Fruit fly (Drosophila melanogaster) whole organism, prepupa: Measurements from ENCODE around the gene CG13384.

Source experiments
- Blimp-1 ChIP-seq: fragments of 200-800 bp; sonication (Bioruptor generic); optimal IDR thresholded peaks from 3 replicates; lab custom pipeline; 2017; ENCODE audit warnings: missing biosample characterization, missing genetic modification characterization, mild to moderate bottlenecking, moderate library complexity, missing genetic modification reagents
- CG15336 ChIP-seq: fragments of 200-800 bp; sonication (Bioruptor generic); IDR thresholded peaks from 2 replicates; pipeline ENCODE4 v1.3.6; 2022; ENCODE audit warnings: missing biosample characterization, missing genetic modification characterization
- CG16779 ChIP-seq: fragments of 200-800 bp; sonication (Bioruptor generic); optimal IDR thresholded peaks from 3 replicates; lab custom pipeline; 2017; ENCODE audit warnings: missing biosample characterization, mild to moderate bottlenecking, missing genetic modification characterization
- CG31627 ChIP-seq: fragments of 200-800 bp; sonication (Bioruptor generic); optimal IDR thresholded peaks from 3 replicates; lab custom pipeline; 2016; ENCODE audit warnings: missing biosample characterization, missing genetic modification characterization
- CG6163 ChIP-seq: fragments of 200-800 bp; sonication (Bioruptor generic); IDR thresholded peaks from 3 replicates; pipeline ENCODE4 v1.3.6; 2022; ENCODE audit warnings: missing biosample characterization, missing genetic modification characterization
- CG8632 ChIP-seq: fragments of 200-800 bp; sonication (Bioruptor generic); optimal IDR thresholded peaks from 3 replicates; lab custom pipeline; 2016; ENCODE audit warnings: missing biosample characterization, missing genetic modification characterization
- Ets21C ChIP-seq: fragments of 200-800 bp; sonication (Bioruptor generic); optimal IDR thresholded peaks from 3 replicates; lab custom pipeline; 2016; ENCODE audit warnings: missing biosample characterization, missing genetic modification characterization
- Gug ChIP-seq: fragments of 200-800 bp; sonication (Bioruptor generic); IDR thresholded peaks from 2 replicates; pipeline ENCODE4 v1.3.6; 2022; ENCODE audit warnings: missing biosample characterization, missing genetic modification characterization
- fd59A ChIP-seq: fragments of 200-800 bp; sonication (Bioruptor generic); optimal IDR thresholded peaks from 2 replicates; lab custom pipeline; 2017; ENCODE audit warnings: missing biosample characterization, mild to moderate bottlenecking, missing genetic modification characterization, missing genetic modification reagents
- spab ChIP-seq: fragments of 200-800 bp; sonication (Bioruptor generic); optimal IDR thresholded peaks from 2 replicates; lab custom pipeline; 2017; ENCODE audit warnings: missing biosample characterization, mild to moderate bottlenecking, missing genetic modification characterization, missing genetic modification reagents
- svp ChIP-seq: fragments of 200-800 bp; sonication (Bioruptor generic); peaks from one replicate; lab custom pipeline; 2016; ENCODE audit warnings: missing biosample characterization, missing genetic modification characterization

dm6 chr2L:8395996-8396699 is 11.9 kb downstream of the CG13384 start, which contains the start of the genes Peritrophin-15a and CG13385:
- no peak for TF ChIP-seq spab (GFP tag; lab: Kevin White, UChicago)
- no peak for TF ChIP-seq CG15336 (GFP tag; lab: Robert Waterston, UW)
- no peak for TF ChIP-seq CG8632 (GFP tag; lab: Kevin White, UChicago)
- TF ChIP-seq svp, result no peak
- TF ChIP-seq fd59A, result no peak
- TF ChIP-seq Gug (GFP tag; lab: Robert Waterston, UW), result no peak
- TF ChIP-seq CG31627 (GFP tag; lab: Kevin White, UChicago), result no peak
- TF ChIP-seq Ets21C, result no peak
- TF ChIP-seq Blimp-1 (GFP tag; lab: Kevin White, UChicago), result no peak
- no peak for TF ChIP-seq CG16779 (tag; lab: Kevin White, UChicago)
- TF ChIP-seq CG6163 (GFP tag; lab: Robert Waterston, UW), result no peak
